Fruit fly (Drosophila melanogaster) whole organism, embryonic: ENCODE measurements around the gene Prx1.

Experiments used
- Antp ChIP-seq: fragments of 200-800 bp; sonication (Bioruptor generic); optimal IDR thresholded peaks from 3 replicates; lab custom pipeline; 2016; ENCODE audit warnings: missing biosample characterization, missing genetic modification characterization
- CG10431 ChIP-seq: fragments of 200-800 bp; sonication (Bioruptor generic); optimal IDR thresholded peaks from 3 replicates; lab custom pipeline; 2018; ENCODE audit warnings: missing biosample characterization, mild to moderate bottlenecking, missing genetic modification characterization
- CG10979 ChIP-seq: fragments of 200-800 bp; sonication (Bioruptor generic); optimal IDR thresholded peaks from 2 replicates; lab custom pipeline; 2018; ENCODE audit warnings: missing biosample characterization, mild to moderate bottlenecking, missing genetic modification characterization, moderate library complexity
- CG17829 ChIP-seq: fragments of 200-800 bp; optimal IDR thresholded peaks from 2 replicates; lab custom pipeline; 2019; ENCODE audit warnings: missing biosample characterization, mild to moderate bottlenecking, missing genetic modification characterization, moderate library complexity
- CG18476 ChIP-seq: fragments of 200-800 bp; sonication (Bioruptor generic); optimal IDR thresholded peaks from 2 replicates; lab custom pipeline; 2016; ENCODE audit warnings: missing biosample characterization, mild to moderate bottlenecking, missing genetic modification characterization
- CG2678 ChIP-seq: fragments of 200-800 bp; sonication (Bioruptor generic); optimal IDR thresholded peaks from 3 replicates; lab custom pipeline; 2019; ENCODE audit warnings: missing biosample characterization, mild to moderate bottlenecking, missing genetic modification characterization, moderate library complexity
- CG30403 ChIP-seq: fragments of 200-800 bp; sonication (Bioruptor generic); optimal IDR thresholded peaks from 3 replicates; lab custom pipeline; 2016; ENCODE audit warnings: missing biosample characterization, missing genetic modification characterization
- CG3163 ChIP-seq: fragments of 200-800 bp; sonication (Bioruptor generic); optimal IDR thresholded peaks from 3 replicates; lab custom pipeline; 2016; ENCODE audit warnings: missing biosample characterization, missing genetic modification characterization
- CG32772 ChIP-seq: fragments of 200-800 bp; sonication (Bioruptor generic); IDR thresholded peaks from 2 replicates; pipeline ENCODE4 v1.3.6; 2022; ENCODE audit warnings: missing biosample characterization, missing genetic modification characterization
- CG33557 ChIP-seq: fragments of 200-800 bp; sonication (Bioruptor generic); optimal IDR thresholded peaks from 2 replicates; lab custom pipeline; 2019; ENCODE audit warnings: missing biosample characterization, mild to moderate bottlenecking, missing genetic modification characterization, moderate library complexity
- CG3847 ChIP-seq: fragments of 200-800 bp; sonication (Bioruptor generic); IDR thresholded peaks from 2 replicates; pipeline ENCODE4 v1.3.6; 2022; ENCODE audit warnings: missing biosample characterization, missing genetic modification characterization
- CG8281 ChIP-seq: fragments of 200-800 bp; sonication (Bioruptor generic); optimal IDR thresholded peaks from 2 replicates; lab custom pipeline; 2018; ENCODE audit warnings: missing biosample characterization, mild to moderate bottlenecking, missing genetic modification characterization, moderate library complexity
- CG9727 ChIP-seq: fragments of 200-800 bp; sonication (Bioruptor generic); optimal IDR thresholded peaks from 3 replicates; lab custom pipeline; 2017; ENCODE audit warnings: missing biosample characterization, mild to moderate bottlenecking, missing genetic modification characterization
- CG9797 ChIP-seq: fragments of 200-800 bp; sonication (Bioruptor generic); optimal IDR thresholded peaks from 3 replicates; lab custom pipeline; 2018; ENCODE audit warnings: missing biosample characterization, mild to moderate bottlenecking, missing genetic modification characterization
- CoRest ChIP-seq: fragments of 200-800 bp; sonication (Bioruptor generic); optimal IDR thresholded peaks from 3 replicates; lab custom pipeline; 2018; ENCODE audit warnings: missing biosample characterization, mild to moderate bottlenecking, missing genetic modification characterization, moderate library complexity
- D19A ChIP-seq: fragments of 200-800 bp; optimal IDR thresholded peaks from 3 replicates; lab custom pipeline; 2019; ENCODE audit warnings: missing biosample characterization, mild to moderate bottlenecking, missing genetic modification characterization, moderate library complexity
- Dref ChIP-seq: fragments of 200-800 bp; sonication (Bioruptor generic); IDR thresholded peaks from 2 replicates; pipeline ENCODE4 v1.3.6; 2022; ENCODE audit warnings: missing biosample characterization, missing genetic modification characterization
- Hr3 ChIP-seq: fragments of 200-800 bp; sonication (Bioruptor generic); optimal IDR thresholded peaks from 3 replicates; lab custom pipeline; 2016; ENCODE audit warnings: missing biosample characterization, missing genetic modification characterization
- Hr51 ChIP-seq, 2 experiments: fragments of 200-800 bp; sonication (Bioruptor generic); optimal IDR thresholded peaks; 2 replicates in 1 of 2; 3 replicates in 1 of 2; lab custom pipeline; 2016 to 2018; ENCODE audit warnings: missing biosample characterization in 2 of 2, missing genetic modification characterization in 2 of 2, mild to moderate bottlenecking in 1 of 2, moderate library complexity in 1 of 2
- Lhr ChIP-seq: fragments of 200-800 bp; sonication (Bioruptor generic); optimal IDR thresholded peaks from 3 replicates; lab custom pipeline; 2017; ENCODE audit warnings: mild to moderate bottlenecking, missing biosample characterization, missing genetic modification reagents, missing genetic modification characterization
- Med ChIP-seq: fragments of 200-800 bp; sonication (Bioruptor generic); peaks from one replicate; lab custom pipeline; 2016; ENCODE audit warnings: missing biosample characterization, missing genetic modification characterization, mild to moderate bottlenecking, inconsistent platforms, moderate library complexity
- Mrtf ChIP-seq: fragments of 200-800 bp; sonication (Bioruptor generic); IDR thresholded peaks from 3 replicates; pipeline ENCODE4 v1.3.6; 2022; ENCODE audit warnings: missing biosample characterization, missing genetic modification characterization
- Scr ChIP-seq: fragments of 200-800 bp; sonication (Bioruptor generic); IDR thresholded peaks from 2 replicates; pipeline ENCODE4 v1.3.6; 2022; ENCODE audit warnings: missing biosample characterization, missing genetic modification characterization; ENCODE audit not compliant: partially characterized antibody
- TFAM ChIP-seq: fragments of 200-800 bp; sonication (Bioruptor generic); optimal IDR thresholded peaks from 2 replicates; lab custom pipeline; 2017; ENCODE audit warnings: missing biosample characterization, missing genetic modification characterization, inconsistent platforms
- Trl ChIP-seq, 3 experiments: fragments of >200 bp in 2 of 3; fragments of 200-800 bp in 1 of 3; sonication (Bioruptor generic) in 1 of 3; optimal IDR thresholded peaks; 2 replicates in 1 of 3; 3 replicates in 2 of 3; lab custom pipeline; 2016 to 2017; ENCODE audit warnings: missing biosample characterization in 1 of 3, missing genetic modification characterization in 1 of 3
- Usf ChIP-seq: fragments of 200-800 bp; sonication (Bioruptor generic); optimal IDR thresholded peaks from 2 replicates; lab custom pipeline; 2017; ENCODE audit warnings: missing genotype, missing biosample characterization, missing genetic modification characterization
- ap ChIP-seq: fragments of 200-800 bp; sonication (Bioruptor generic); IDR thresholded peaks from 2 replicates; pipeline ENCODE4 v1.3.6; 2022; ENCODE audit warnings: missing biosample characterization, missing genetic modification characterization
- bcd ChIP-seq: fragments of 200-800 bp; sonication (Bioruptor generic); optimal IDR thresholded peaks from 2 replicates; lab custom pipeline; 2017; ENCODE audit warnings: missing biosample characterization, mild to moderate bottlenecking, missing genetic modification characterization
- bsh ChIP-seq, 2 experiments: fragments of 200-800 bp; sonication (Bioruptor generic); optimal IDR thresholded peaks; 2 replicates each; lab custom pipeline; 2017 to 2018; ENCODE audit warnings: mild to moderate bottlenecking in 2 of 2, missing biosample characterization in 2 of 2, missing genetic modification characterization in 2 of 2, moderate library complexity in 1 of 2
- cg ChIP-seq: fragments of 200-800 bp; sonication (Bioruptor generic); optimal IDR thresholded peaks from 3 replicates; lab custom pipeline; 2019; ENCODE audit warnings: missing biosample characterization, mild to moderate bottlenecking, missing genetic modification characterization, moderate library complexity
- ci ChIP-seq: fragments of 200-800 bp; sonication (Bioruptor generic); IDR thresholded peaks from 3 replicates; pipeline ENCODE4 v1.3.6; 2022; ENCODE audit warnings: missing biosample characterization, missing genetic modification characterization
- crp ChIP-seq, 2 experiments: fragments of 200-800 bp; sonication (Bioruptor generic); optimal IDR thresholded peaks; 2 replicates in 1 of 2; 3 replicates in 1 of 2; lab custom pipeline; 2017; ENCODE audit warnings: missing biosample characterization in 2 of 2, missing genetic modification characterization in 2 of 2, mild to moderate bottlenecking in 1 of 2, moderate library complexity in 1 of 2
- dimm ChIP-seq: fragments of 200-800 bp; sonication (Bioruptor generic); IDR thresholded peaks from 2 replicates; pipeline ENCODE4 v1.3.6; 2022; ENCODE audit warnings: missing biosample characterization, missing genetic modification characterization
- dmrt11E ChIP-seq: fragments of 200-800 bp; sonication (Bioruptor generic); optimal IDR thresholded peaks from 3 replicates; lab custom pipeline; 2018; ENCODE audit warnings: missing biosample characterization, mild to moderate bottlenecking, missing genetic modification characterization, moderate library complexity
- dpn ChIP-seq, 2 experiments: fragments of 200-800 bp; sonication (Bioruptor generic); optimal IDR thresholded peaks; 3 replicates each; lab custom pipeline; 2016; ENCODE audit warnings: missing biosample characterization in 2 of 2, missing genetic modification characterization in 2 of 2
- kah ChIP-seq: fragments of 200-800 bp; sonication (Bioruptor generic); optimal IDR thresholded peaks from 2 replicates; lab custom pipeline; 2018; ENCODE audit warnings: missing biosample characterization, mild to moderate bottlenecking, missing genetic modification characterization
- kay ChIP-seq: fragments of 200-800 bp; sonication (Bioruptor generic); optimal IDR thresholded peaks from 2 replicates; lab custom pipeline; 2016; ENCODE audit warnings: missing biosample characterization, missing genetic modification characterization
- nerfin-1 ChIP-seq: fragments of 200-800 bp; sonication (Bioruptor generic); optimal IDR thresholded peaks from 3 replicates; lab custom pipeline; 2019; ENCODE audit warnings: missing biosample characterization, mild to moderate bottlenecking, missing genetic modification characterization, moderate library complexity
- nmo ChIP-seq: fragments of 200-800 bp; sonication (Bioruptor generic); optimal IDR thresholded peaks from 2 replicates; lab custom pipeline; 2018; ENCODE audit warnings: missing biosample characterization, mild to moderate bottlenecking, missing genetic modification characterization, moderate library complexity
- onecut ChIP-seq: fragments of 200-800 bp; sonication (Bioruptor generic); IDR thresholded peaks from 2 replicates; pipeline ENCODE4 v1.3.6; 2022; ENCODE audit warnings: missing biosample characterization, missing genetic modification characterization
- org-1 ChIP-seq: fragments of 200-800 bp; sonication (Bioruptor generic); optimal IDR thresholded peaks from 2 replicates; lab custom pipeline; 2017; ENCODE audit warnings: missing biosample characterization, missing genetic modification characterization
- pros ChIP-seq: fragments of 200-800 bp; sonication (Bioruptor generic); optimal IDR thresholded peaks from 3 replicates; lab custom pipeline; 2019; ENCODE audit warnings: missing biosample characterization, mild to moderate bottlenecking, missing genetic modification characterization, moderate library complexity
- psq ChIP-seq: fragments of 200-800 bp; sonication (Bioruptor generic); optimal IDR thresholded peaks from 2 replicates; lab custom pipeline; 2017; ENCODE audit warnings: missing biosample characterization, missing genetic modification characterization
- ssp ChIP-seq: fragments of 200-800 bp; sonication (Bioruptor generic); IDR thresholded peaks from 2 replicates; pipeline ENCODE4 v1.3.6; 2022; ENCODE audit warnings: missing biosample characterization, missing genetic modification characterization
- vvl ChIP-seq: fragments of 200-800 bp; sonication (Bioruptor generic); IDR thresholded peaks from 2 replicates; pipeline ENCODE4 v1.3.6; 2022; ENCODE audit warnings: missing biosample characterization, missing genetic modification characterization
- wek ChIP-seq: fragments of 200-800 bp; sonication (Bioruptor generic); optimal IDR thresholded peaks from 3 replicates; lab custom pipeline; 2018; ENCODE audit warnings: missing biosample characterization, mild to moderate bottlenecking, missing genetic modification characterization, moderate library complexity
- zfh2 ChIP-seq: fragments of 200-800 bp; sonication (Bioruptor generic); optimal IDR thresholded peaks from 2 replicates; lab custom pipeline; 2016; ENCODE audit warnings: missing biosample characterization, missing genetic modification characterization

The Prx1 gene

dm6 chr3L:15158330-15159114 lies 49.1 kb upstream of the Prx1 start, which contains the start of the genes Msh6 and Prp31 (continued):
- TF ChIP-seq CG10431 (GFP tag; lab: Kevin White, UChicago) (peak; percentile 5), CG18476 (GFP tag; lab: Kevin White, UChicago) (peak; percentile 32), onecut (GFP tag; lab: Robert Waterston, UW) (peak; percentile 22; the same call in 1 of the 2 replicates), Lhr (peak; percentile 56), CG3163 (GFP tag; lab: Kevin White, UChicago) (no peak), D19A (peak; percentile 49), dimm (GFP tag; lab: Robert Waterston, UW) (peak; percentile 47; the same call in 1 of the 2 replicates), dmrt11E (peak; percentile 79), psq (GFP tag; lab: Kevin White, UChicago) (peak; percentile 46), Dref (GFP tag; lab: Robert Waterston, UW) (no peak), zfh2 (GFP tag; lab: Kevin White, UChicago) (peak; percentile 25), CG32772 (GFP tag; lab: Robert Waterston, UW) (peak; percentile 40), nerfin-1 (peak; percentile 75), Usf (GFP tag; lab: Kevin White, UChicago) (peak; percentile 65), crp (GFP tag; optimal IDR thresholded peaks at IDR 0.05; lab: Kevin White, UChicago) (peak in 1 of 2 experiments; percentile 28), nmo (GFP tag; lab: Kevin White, UChicago) (peak; percentile 92), Antp (GFP tag; lab: Kevin White, UChicago) (peak; percentile 29), pros (no peak), CG9727 (peak; percentile 75), kah (GFP tag; lab: Kevin White, UChicago) (peak; percentile 7), Mrtf (0 out of 3 replicates have a peak, but pooled peaks have one; percentile 20), bsh (GFP tag; optimal IDR thresholded peaks at IDR 0.05; lab: Kevin White, UChicago) (peak in 1 of 2 experiments; percentile 61), wek (GFP tag; lab: Kevin White, UChicago) (peak; percentile 86), CG2678 (tag; lab: Kevin White, UChicago) (peak; percentile 84), CG8281 (tag; lab: Kevin White, UChicago) (peak; percentile 35), CoRest (tag; lab: Kevin White, UChicago) (peak; percentile 92), Scr (GFP tag; lab: Robert Waterston, UW) (no peak), TFAM (GFP tag; lab: Kevin White, UChicago) (no peak), CG9797 (GFP tag; lab: Kevin White, UChicago) (peak; percentile 31), CG3847 (GFP tag; lab: Robert Waterston, UW) (peak; percentile 37; the same call in 1 of the 2 replicates), dpn (GFP tag; optimal IDR thresholded peaks at IDR 0.05; lab: Kevin White, UChicago) (peak; percentile 71 to 78), ssp (peak; percentile 71), CG30403 (peak; percentile 80), ci (0 out of 3 replicates have a peak, but pooled peaks have one; percentile 46), kay (GFP tag; lab: Kevin White, UChicago) (no peak), vvl (peak; percentile 32; the same call in 1 of the 2 replicates), Hr3 (GFP tag; lab: Kevin White, UChicago) (peak; percentile 83), Med (GFP tag; lab: Kevin White, UChicago) (peak; percentile 53), Hr51 (GFP tag; optimal IDR thresholded peaks at IDR 0.05; lab: Kevin White, UChicago) (peak in 1 of 2 experiments; percentile 73), CG17829 (tag; lab: Kevin White, UChicago) (peak; percentile 63), CG10979 (tag; lab: Kevin White, UChicago) (peak; percentile 59), cg (GFP tag; lab: Kevin White, UChicago) (no peak), Trl (optimal IDR thresholded peaks at IDR 0.05; lab: Kevin White, UChicago) (no peak), Trl (GFP tag; optimal IDR thresholded peaks at IDR 0.05; lab: Kevin White, UChicago) (no peak), org-1 (GFP tag; lab: Kevin White, UChicago) (no peak), bcd (peak; percentile 74), CG33557 (GFP tag; lab: Kevin White, UChicago) (peak; percentile 65), ap (peak; percentile 61)
